Fruit fly (Drosophila melanogaster): Measurements from ENCODE around the gene Gr23a.
A peak's percentile ranks its signal among the peaks of the same experiment; 100 is the strongest.

Gene Gr23a

DNA sequence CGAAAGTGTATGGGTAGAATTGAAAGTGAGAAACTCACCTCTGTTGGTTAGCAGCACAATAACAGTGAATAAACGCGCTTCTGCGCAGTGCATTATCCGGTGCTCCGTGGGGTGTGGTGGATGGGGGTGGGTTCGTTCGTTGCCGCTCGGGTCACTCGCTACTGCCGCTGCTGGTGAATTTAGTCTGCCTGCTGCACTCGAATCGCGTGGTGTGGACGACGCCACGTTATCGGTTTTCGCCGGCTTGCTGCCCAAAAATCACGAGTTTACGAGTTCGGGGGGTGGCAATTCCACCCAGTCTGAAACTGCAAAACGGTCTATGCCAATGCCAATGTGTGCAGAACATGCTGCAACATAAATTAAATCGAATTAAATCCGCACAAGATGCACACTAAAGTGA is 7.9 kb downstream of the Gr23a start, which contains the start of gene Tmtc1:
Tmtc1 (plus strand) TSS at position 182 of the 400 bp plus-strand sequence.
- 0 out of 3 replicates have a peak, but pooled peaks have one; percentile 37 for TF ChIP-seq CG6163 (GFP tag; IDR thresholded peaks at IDR 0.05)
- no peak for TF ChIP-seq Blimp-1 (GFP tag; optimal IDR thresholded peaks at IDR 0.05)

DNA sequence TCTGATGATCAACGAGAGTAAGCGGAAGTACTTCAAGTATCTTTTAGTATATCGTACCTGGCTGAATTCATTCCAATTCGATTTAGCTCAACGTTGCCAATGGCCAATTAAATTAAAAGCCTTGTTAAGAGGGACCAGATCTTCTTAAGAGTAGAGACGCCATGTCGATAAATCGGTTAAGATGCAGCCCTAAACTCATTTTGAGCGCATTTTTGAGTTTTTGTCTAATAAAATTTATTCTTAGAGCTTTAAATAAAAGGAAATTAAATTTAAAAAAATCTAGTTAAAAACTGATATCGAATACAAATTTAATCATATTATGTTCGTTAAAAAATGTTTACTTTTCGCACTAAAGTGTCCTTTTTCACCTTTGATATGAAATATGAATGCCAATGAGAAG is 26.7 kb downstream of the Gr23a start, which contains the start of gene Trf5:
Trf5 (minus strand) TSS at position 101 of the 400 bp plus-strand sequence.
- TF ChIP-seq fd85E (GFP tag; optimal IDR thresholded peaks at IDR 0.05), result no peak
- no peak for TF ChIP-seq Eip93F (GFP tag; optimal IDR thresholded peaks at IDR 0.05)
- TF ChIP-seq Hr4 (GFP tag; optimal IDR thresholded peaks at IDR 0.05), result no peak
- no peak for TF ChIP-seq acj6 (GFP tag; optimal IDR thresholded peaks at IDR 0.05)
- no peak for TF ChIP-seq Blimp-1 (GFP tag; optimal IDR thresholded peaks at IDR 0.05)
- TF ChIP-seq CG6792 (GFP tag; optimal IDR thresholded peaks at IDR 0.05), result no peak
- no peak for TF ChIP-seq Eip75B (GFP tag; optimal IDR thresholded peaks at IDR 0.05)
- no peak for TF ChIP-seq Ets96B (tag; optimal IDR thresholded peaks at IDR 0.05)
- no peak for TF ChIP-seq Hr38 (GFP tag; optimal IDR thresholded peaks at IDR 0.05)

DNA sequence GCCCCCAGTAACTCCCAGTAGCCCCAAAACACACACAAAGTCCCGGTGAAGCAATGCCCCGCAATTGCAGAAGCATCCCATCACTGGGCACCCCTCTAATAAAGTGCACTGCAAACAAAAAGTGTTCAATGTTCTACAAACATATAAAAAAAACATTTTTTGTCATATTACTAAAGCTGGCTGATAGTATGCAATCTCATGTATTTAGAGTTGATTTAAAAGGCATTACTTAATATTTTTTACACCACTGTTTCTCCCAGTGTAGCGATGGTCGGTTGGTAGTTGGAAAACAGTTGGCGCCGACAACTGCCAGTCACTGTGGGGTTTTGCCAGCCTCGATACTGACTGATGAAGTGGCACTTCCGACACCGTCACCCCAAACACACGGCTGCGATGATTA is 50.7 kb downstream of the Gr23a start:
- peak; percentile 48 for TF ChIP-seq svp (GFP tag)
- no peak for TF ChIP-seq Ets96B (tag; optimal IDR thresholded peaks at IDR 0.05)
- TF ChIP-seq Eip75B (GFP tag; optimal IDR thresholded peaks at IDR 0.05), result no peak
- TF ChIP-seq CG9139 (GFP tag; optimal IDR thresholded peaks at IDR 0.05), result no peak
- no peak for TF ChIP-seq CG34406 (GFP tag; optimal IDR thresholded peaks at IDR 0.05)
- no peak for TF ChIP-seq Sox14 (GFP tag; optimal IDR thresholded peaks at IDR 0.05)
- no peak for TF ChIP-seq CG6276 (GFP tag; optimal IDR thresholded peaks at IDR 0.05)
- TF ChIP-seq CG4318 (GFP tag; optimal IDR thresholded peaks at IDR 0.05), result no peak
- no peak for TF ChIP-seq spab (GFP tag; optimal IDR thresholded peaks at IDR 0.05)
- no peak for TF ChIP-seq CG32006 (GFP tag; optimal IDR thresholded peaks at IDR 0.05)
- no peak for TF ChIP-seq CG6808 (GFP tag; optimal IDR thresholded peaks at IDR 0.05)
- TF ChIP-seq Hr4 (GFP tag; optimal IDR thresholded peaks at IDR 0.05), result no peak
- no peak for TF ChIP-seq CG8119 (GFP tag; IDR thresholded peaks at IDR 0.05)
- peak; percentile 2 for TF ChIP-seq lz (GFP tag; optimal IDR thresholded peaks at IDR 0.05)
- peak; percentile 1 for TF ChIP-seq net (GFP tag; optimal IDR thresholded peaks at IDR 0.05)
- TF ChIP-seq fd85E (GFP tag; optimal IDR thresholded peaks at IDR 0.05), result no peak
- TF ChIP-seq Met (GFP tag; optimal IDR thresholded peaks at IDR 0.05), result no peak
- no peak for TF ChIP-seq fd59A (GFP tag; optimal IDR thresholded peaks at IDR 0.05)
- TF ChIP-seq dsx (GFP tag; optimal IDR thresholded peaks at IDR 0.05; ENCODE audit: poor library complexity, severe bottlenecking), result no peak
- TF ChIP-seq CG3032 (tag; optimal IDR thresholded peaks at IDR 0.05), result no peak
- no peak for TF ChIP-seq CG11902 (GFP tag; optimal IDR thresholded peaks at IDR 0.05)
- TF ChIP-seq achi (GFP tag; optimal IDR thresholded peaks at IDR 0.05), result no peak
- peak; percentile 41 for TF ChIP-seq Eip78C (GFP tag)
- TF ChIP-seq CG8319 (GFP tag; optimal IDR thresholded peaks at IDR 0.05), result no peak
- TF ChIP-seq eg (GFP tag; IDR thresholded peaks at IDR 0.05), result no peak
- TF ChIP-seq CG6163 (GFP tag; IDR thresholded peaks at IDR 0.05), result 0 out of 3 replicates have a peak, but pooled peaks have one; percentile 18
- TF ChIP-seq Sox15 (GFP tag; optimal IDR thresholded peaks at IDR 0.05), result no peak
- peak; percentile 32; the same call in 1 of the 2 replicates for TF ChIP-seq CG15336 (GFP tag; IDR thresholded peaks at IDR 0.05)
- TF ChIP-seq CG6792 (GFP tag; optimal IDR thresholded peaks at IDR 0.05), result no peak
- no peak for TF ChIP-seq acj6 (GFP tag; optimal IDR thresholded peaks at IDR 0.05)
- peak; percentile 2 for TF ChIP-seq pdm3 (GFP tag; optimal IDR thresholded peaks at IDR 0.05)
- TF ChIP-seq Ets21C (GFP tag; optimal IDR thresholded peaks at IDR 0.05), result peak; percentile 4
- TF ChIP-seq CG6854 (GFP tag; optimal IDR thresholded peaks at IDR 0.05), result no peak
- no peak for TF ChIP-seq CG10669 (GFP tag; optimal IDR thresholded peaks at IDR 0.05)
- TF ChIP-seq CG7368 (GFP tag; optimal IDR thresholded peaks at IDR 0.05), result no peak
- no peak for TF ChIP-seq fkh (GFP tag; optimal IDR thresholded peaks at IDR 0.05)
- TF ChIP-seq dac (GFP tag; optimal IDR thresholded peaks at IDR 0.05), result no peak
- TF ChIP-seq CG16779 (tag; optimal IDR thresholded peaks at IDR 0.05), result no peak
- TF ChIP-seq esn (GFP tag; optimal IDR thresholded peaks at IDR 0.05), result no peak
- no peak for TF ChIP-seq CG10631 (GFP tag; optimal IDR thresholded peaks at IDR 0.05)
- TF ChIP-seq Hr39 (GFP tag; optimal IDR thresholded peaks at IDR 0.05), result no peak
- no peak for TF ChIP-seq cyc (GFP tag; optimal IDR thresholded peaks at IDR 0.05)
- peak; percentile 14 for TF ChIP-seq OdsH (GFP tag; optimal IDR thresholded peaks at IDR 0.05)
- TF ChIP-seq CG11762 (GFP tag; optimal IDR thresholded peaks at IDR 0.05; ENCODE audit: insufficient read depth), result no peak
